Fruit fly (Drosophila melanogaster): ENCODE measurements around the gene CG33965.

dm6 chr3L:1218596-1218995 lies 14.1 kb upstream of the CG33965 start, which contains the start of gene LysP:
- TF ChIP-seq psq (GFP tag; optimal IDR thresholded peaks at IDR 0.05) (no peak), CG9705 (GFP tag; optimal IDR thresholded peaks at IDR 0.05) (no peak), Sp1 (GFP tag; optimal IDR thresholded peaks at IDR 0.05) (no peak), Dfd (GFP tag; optimal IDR thresholded peaks at IDR 0.05) (no peak), h (GFP tag; optimal IDR thresholded peaks at IDR 0.05) (peak; percentile 4), pan (optimal IDR thresholded peaks at IDR 0.05) (no peak), Hnf4 (GFP tag; optimal IDR thresholded peaks at IDR 0.05) (no peak)
